Worm (Caenorhabditis elegans) whole organism, mixed stage, embryonic: Measurements from ENCODE around the gene scyl-1.

Experiments
- cnd-1 ChIP-seq: fragments of 200-800 bp; sonication (Bioruptor generic); optimal IDR thresholded peaks from 2 replicates; lab custom pipeline; 2018; ENCODE audit warnings: mild to moderate bottlenecking, missing genetic modification characterization, missing compliant biosample characterization
- elt-1 ChIP-seq: sonication (generic microtip); optimal IDR thresholded peaks from 2 replicates; lab custom pipeline; 2017; ENCODE audit warnings: missing genetic modification characterization, mild to moderate bottlenecking, missing compliant biosample characterization, antibody characterized with exemption, moderate library complexity, borderline replicate concordance; ENCODE audit not compliant: insufficient read depth
- lin-13 ChIP-seq: fragments of 150-350 bp; optimal IDR thresholded peaks from 2 replicates; lab custom pipeline; 2014; ENCODE audit warnings: missing biosample characterization, missing genetic modification characterization
- mep-1 ChIP-seq: fragments of 150-350 bp; optimal IDR thresholded peaks from 2 replicates; lab custom pipeline; 2017; ENCODE audit warnings: missing biosample characterization, missing genetic modification reagents, missing genetic modification characterization, inconsistent platforms
- nhr-12 ChIP-seq: fragments of 150-350 bp; optimal IDR thresholded peaks from 2 replicates; lab custom pipeline; 2014; ENCODE audit warnings: missing biosample characterization, missing genetic modification characterization
- unc-62 ChIP-seq: fragments of 150-350 bp; optimal IDR thresholded peaks from 2 replicates; lab custom pipeline; 2014; ENCODE audit warnings: missing biosample characterization, missing genetic modification reagents, missing genetic modification characterization

ce11 chrV:13070278-13070677 lies 28.8 kb upstream of the scyl-1 start:
- TF ChIP-seq nhr-12 (tag; lab: Kevin White, UChicago), result no peak
- no peak for TF ChIP-seq unc-62
- no peak for TF ChIP-seq mep-1
- no peak for TF ChIP-seq lin-13
- TF ChIP-seq cnd-1 (tag; lab: Kevin White, UChicago), result no peak
- no peak for TF ChIP-seq elt-1 (tag; lab: Kevin White, UChicago)
